Worm (Caenorhabditis elegans) whole organism, L1 larva: ENCODE data around the gene F38A1.11.

Experiments used
- C34B4.2 ChIP-seq: sonication (generic microtip); optimal IDR thresholded peaks from 2 replicates; lab custom pipeline; 2017; ENCODE audit warnings: mild to moderate bottlenecking, missing genetic modification characterization, missing compliant biosample characterization
- aly-2 ChIP-seq: fragments of 150-350 bp; optimal IDR thresholded peaks from 2 replicates; lab custom pipeline; 2014; ENCODE audit warnings: missing biosample characterization, missing genetic modification characterization
- blmp-1 ChIP-seq: fragments of 150-350 bp; optimal IDR thresholded peaks from 2 replicates; lab custom pipeline; 2014; ENCODE audit warnings: missing biosample characterization, missing genetic modification characterization
- ces-1 ChIP-seq: fragments of 150-350 bp; optimal IDR thresholded peaks from 2 replicates; lab custom pipeline; 2014; ENCODE audit warnings: missing biosample characterization, missing genetic modification reagents, missing genetic modification characterization
- efl-1 ChIP-seq, 4 experiments: fragments of 150-350 bp; optimal IDR thresholded peaks in 3 of 4; peaks in 1 of 4; 1 replicate in 1 of 4; 2 replicates in 3 of 4; lab custom pipeline; 2014; ENCODE audit warnings: missing biosample characterization in 2 of 4, missing genetic modification characterization in 2 of 4, missing genetic modification reagents in 2 of 4
- egl-27 ChIP-seq, 2 experiments: fragments of 150-350 bp in 1 of 2; sonication (generic microtip); optimal IDR thresholded peaks; 3 replicates each; lab custom pipeline; 2017 to 2018; ENCODE audit warnings: missing biosample characterization in 2 of 2, missing genetic modification characterization in 2 of 2, missing genetic modification reagents in 2 of 2
- elt-2 ChIP-seq: sonication (generic microtip); optimal IDR thresholded peaks from 2 replicates; lab custom pipeline; 2016; ENCODE audit warnings: missing genetic modification characterization, mild to moderate bottlenecking, inconsistent platforms, missing compliant biosample characterization, missing genetic modification reagents
- elt-3 ChIP-seq, 6 experiments: fragments of 150-350 bp in 1 of 6; sonication (generic microtip); optimal IDR thresholded peaks; 2 replicates each; lab custom pipeline; 2017 to 2018; ENCODE audit warnings: missing biosample characterization in 6 of 6, missing genetic modification characterization in 6 of 6, inconsistent platforms in 1 of 6
- fkh-10 ChIP-seq: sonication (generic microtip); optimal IDR thresholded peaks from 2 replicates; lab custom pipeline; 2017; ENCODE audit warnings: missing biosample characterization, missing genetic modification reagents, missing genetic modification characterization
- hpl-2 ChIP-seq: fragments of 150-350 bp; optimal IDR thresholded peaks from 2 replicates; lab custom pipeline; 2014; ENCODE audit warnings: missing biosample characterization, missing genetic modification reagents, missing genetic modification characterization
- isw-1 ChIP-seq: fragments of 200-800 bp; sonication (Bioruptor generic); IDR thresholded peaks from 2 replicates; pipeline ENCODE4 v1.3.6; 2022; ENCODE audit warnings: missing genetic modification characterization, missing compliant biosample characterization
- lin-14 ChIP-seq: fragments of 200-800 bp; sonication (Bioruptor generic); optimal IDR thresholded peaks from 2 replicates; lab custom pipeline; 2018; ENCODE audit warnings: mild to moderate bottlenecking, missing genetic modification characterization, moderate library complexity, missing compliant biosample characterization
- lin-15B ChIP-seq: fragments of 150-350 bp; sonication (generic microtip); optimal IDR thresholded peaks from 3 replicates; lab custom pipeline; 2014; ENCODE audit warnings: missing biosample characterization, missing genetic modification characterization
- lin-39 ChIP-seq: fragments of 150-350 bp; optimal IDR thresholded peaks from 2 replicates; lab custom pipeline; 2014; ENCODE audit warnings: missing biosample characterization, missing genetic modification reagents, missing genetic modification characterization
- lir-3 ChIP-seq: sonication (generic microtip); optimal IDR thresholded peaks from 2 replicates; lab custom pipeline; 2016; ENCODE audit warnings: mild to moderate bottlenecking, missing genetic modification characterization, moderate library complexity, missing compliant biosample characterization; ENCODE audit not compliant: poor library complexity
- mab-9 ChIP-seq: fragments of 200-800 bp; sonication (Bioruptor generic); IDR thresholded peaks from 2 replicates; pipeline ENCODE4 v1.3.6; 2022; ENCODE audit warnings: missing genetic modification reagents, missing genetic modification characterization, missing compliant biosample characterization
- mef-2 ChIP-seq: fragments of 150-350 bp; optimal IDR thresholded peaks from 2 replicates; lab custom pipeline; 2014; ENCODE audit warnings: missing biosample characterization, missing genetic modification characterization
- nhr-11 ChIP-seq: fragments of 150-350 bp; optimal IDR thresholded peaks from 2 replicates; lab custom pipeline; 2014; ENCODE audit warnings: missing biosample characterization, missing genetic modification characterization
- nhr-76 ChIP-seq: sonication (generic microtip); optimal IDR thresholded peaks from 2 replicates; lab custom pipeline; 2017; ENCODE audit warnings: missing biosample characterization, missing genetic modification characterization
- nhr-77 ChIP-seq: fragments of 150-350 bp; optimal IDR thresholded peaks from 2 replicates; lab custom pipeline; 2014; ENCODE audit warnings: missing biosample characterization, missing genetic modification characterization
- nhr-85 ChIP-seq: sonication (generic microtip); peaks from one replicate; lab custom pipeline; 2016; ENCODE audit warnings: missing genetic modification characterization, inconsistent platforms, missing compliant biosample characterization
- pag-3 ChIP-seq: sonication (generic microtip); optimal IDR thresholded peaks from 2 replicates; lab custom pipeline; 2017; ENCODE audit warnings: missing genetic modification characterization, mild to moderate bottlenecking, missing compliant biosample characterization, antibody characterized with exemption, borderline replicate concordance; ENCODE audit not compliant: insufficient read depth
- skn-1 ChIP-seq: fragments of 150-350 bp; optimal IDR thresholded peaks from 2 replicates; lab custom pipeline; 2014; ENCODE audit warnings: missing biosample characterization, missing genetic modification characterization
- snpc-4 ChIP-seq: fragments of 150-350 bp; optimal IDR thresholded peaks from 2 replicates; lab custom pipeline; 2014; ENCODE audit warnings: missing biosample characterization, missing genetic modification characterization
- unc-130 ChIP-seq: fragments of 150-350 bp; optimal IDR thresholded peaks from 2 replicates; lab custom pipeline; 2017; ENCODE audit warnings: missing biosample characterization, missing genetic modification characterization, inconsistent platforms
- unc-98 ChIP-seq: fragments of 200-800 bp; sonication (Bioruptor generic); IDR thresholded peaks from 2 replicates; pipeline ENCODE4 v1.3.6; 2022; ENCODE audit warnings: missing genetic modification characterization, missing compliant biosample characterization
- zip-4 ChIP-seq: fragments of 200-800 bp; sonication (Bioruptor generic); optimal IDR thresholded peaks from 2 replicates; lab custom pipeline; 2018; ENCODE audit warnings: mild to moderate bottlenecking, missing genetic modification characterization, moderate library complexity, missing compliant biosample characterization
- ztf-4 ChIP-seq: fragments of 150-350 bp; optimal IDR thresholded peaks from 2 replicates; lab custom pipeline; 2014; ENCODE audit warnings: missing biosample characterization, missing genetic modification characterization

The F38A1.11 gene

DNA sequence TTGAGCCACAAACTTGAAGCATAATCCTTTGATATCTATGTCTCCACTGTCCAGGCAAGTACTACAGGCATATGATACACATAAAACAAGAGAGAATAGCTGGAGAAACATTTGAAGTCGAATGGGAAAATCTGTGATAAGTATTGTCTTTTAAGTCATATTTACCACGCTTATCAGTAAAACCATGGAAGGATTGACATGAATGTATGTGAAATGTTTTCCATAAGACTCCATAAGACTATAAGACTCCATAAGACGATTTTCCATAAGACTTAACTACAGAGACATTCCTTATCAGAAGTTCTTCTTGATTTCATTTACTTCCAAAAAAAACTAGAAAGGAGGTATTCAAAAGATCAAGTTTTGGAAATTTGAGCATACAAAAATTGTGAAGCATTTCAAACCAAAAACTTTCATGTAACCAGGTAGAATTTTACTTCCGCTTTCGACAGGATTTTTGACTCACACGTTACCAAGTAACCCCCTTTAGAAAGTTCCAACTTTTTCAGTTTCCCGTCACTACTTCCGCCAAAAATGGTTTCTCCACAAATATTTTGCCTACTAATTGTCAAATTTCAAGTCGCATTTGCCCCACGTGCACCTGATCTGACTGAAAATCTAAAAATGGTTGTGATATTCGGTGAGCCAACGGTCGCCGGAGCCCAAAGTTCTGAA is at the start of gene F38A1.11, which contains the start of gene clec-165:
Gene F38A1.11, plus strand, starts transcription at position 625 of the 675 bp plus-strand sequence.
Gene clec-165, minus strand, starts transcription at position 125 of the 675 bp plus-strand sequence.
- TF ChIP-seq nhr-76 (tag; lab: Kevin White, UChicago) (no peak), elt-2 (tag; lab: Kevin White, UChicago) (peak; percentile 84)
- TF ChIP-seq, all 84 proteins: peak for 1

DNA sequence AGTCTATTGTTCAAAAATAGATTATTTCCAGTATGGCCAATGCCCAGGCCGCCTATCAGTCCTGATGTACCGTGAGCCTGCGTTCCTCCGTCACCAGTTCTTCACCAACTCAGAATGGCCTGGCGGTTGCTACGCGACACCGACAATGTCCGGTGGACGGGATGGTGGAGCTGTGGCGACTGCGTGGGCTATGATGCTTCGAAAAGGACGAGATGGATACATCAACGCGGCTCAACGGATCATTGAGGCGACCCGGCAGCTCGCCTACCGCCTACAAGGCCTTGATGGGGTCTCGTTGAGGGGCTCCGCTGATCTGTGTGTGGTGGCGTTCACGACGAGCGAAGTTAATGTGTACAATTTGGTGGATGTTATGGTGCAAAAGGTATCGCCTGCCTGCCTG is 47.7 kb upstream of the F38A1.11 start:
- no peak for TF ChIP-seq pag-3
- no peak for TF ChIP-seq zip-4 (GFP tag; lab: Kevin White, UChicago)
- TF ChIP-seq nhr-76 (tag; lab: Kevin White, UChicago): no peak
- no peak for TF ChIP-seq hpl-2
- no peak for TF ChIP-seq lir-3 (tag; lab: Kevin White, UChicago)

DNA sequence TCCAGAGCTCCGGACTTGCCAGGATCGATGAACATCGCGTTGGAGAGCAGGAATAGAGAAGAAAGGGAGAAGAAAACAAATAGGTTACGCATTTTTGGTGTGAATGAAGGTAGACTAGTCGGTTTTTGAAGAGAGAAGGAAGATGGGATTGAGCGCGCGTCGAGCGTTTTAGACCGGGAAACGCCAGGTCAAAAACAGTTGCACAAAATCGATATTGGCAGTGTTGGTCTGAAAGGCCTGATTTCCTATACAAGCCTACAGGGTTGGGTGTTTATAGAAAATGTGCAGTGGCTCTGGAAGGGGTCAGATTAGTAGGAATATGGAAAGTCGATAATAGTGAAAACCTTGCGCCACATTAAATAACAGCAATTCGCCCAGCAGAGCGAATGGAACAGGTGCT is 42.3 kb upstream of the F38A1.11 start, which contains the start of gene dsl-2:
Gene dsl-2, minus strand, starts transcription at position 101 of the 400 bp plus-strand sequence.
- TF ChIP-seq lin-15B (tag; lab: Kevin White, UChicago) (no peak), egl-27 (tag; optimal IDR thresholded peaks at IDR 0.05; lab: Kevin White, UChicago) (no peak), isw-1 (GFP tag; lab: Robert Waterston, UW) (no peak), hpl-2 (no peak), nhr-85 (tag; lab: Kevin White, UChicago) (peak; percentile 6)

DNA sequence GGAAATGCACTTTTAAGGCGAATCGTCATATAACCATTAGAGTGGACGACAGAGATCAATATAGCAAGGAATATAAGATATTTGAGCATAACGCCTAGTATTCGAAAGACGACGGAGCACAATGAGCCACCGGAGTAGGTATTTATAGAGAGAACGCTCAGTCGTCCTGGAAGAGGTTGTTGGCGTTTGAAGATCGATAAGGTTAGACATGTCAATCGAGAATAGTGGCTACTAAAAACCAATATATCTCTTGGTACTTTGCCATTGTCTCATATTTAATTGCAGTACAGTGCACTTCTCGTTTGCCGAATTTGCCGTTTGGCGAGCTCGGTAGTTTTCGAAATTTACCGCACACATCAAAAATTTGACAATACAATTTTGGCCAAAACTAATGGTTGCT is 39.2 kb upstream of the F38A1.11 start, which contains the start of gene dsl-1:
Gene dsl-1, minus strand, starts transcription at position 101 of the 400 bp plus-strand sequence.
- TF ChIP-seq unc-130 (tag; lab: Kevin White, UChicago): no peak

DNA sequence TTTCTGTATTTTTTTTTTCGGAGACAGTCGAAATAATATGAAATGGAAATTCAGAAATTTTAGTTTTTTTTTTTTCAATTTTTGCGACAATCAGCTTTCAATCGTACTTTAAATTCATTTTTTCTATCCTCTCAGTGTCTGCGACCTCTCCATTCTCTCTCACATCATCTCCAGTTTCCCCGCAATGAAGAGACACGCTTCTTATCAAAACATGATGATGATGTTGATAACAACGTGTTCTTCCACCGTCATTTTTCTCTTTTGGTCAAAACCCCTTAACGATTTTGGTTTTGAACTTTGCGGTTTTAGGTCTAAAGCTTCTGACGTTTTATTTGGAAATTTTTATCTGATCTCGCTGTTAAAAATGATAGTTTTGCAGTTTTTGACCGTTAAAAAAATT is 37.9 kb upstream of the F38A1.11 start:
- peak in 1 of 6 experiments; percentile 64 for TF ChIP-seq elt-3 (tag; optimal IDR thresholded peaks at IDR 0.05; lab: Kevin White, UChicago)
- TF ChIP-seq aly-2: no peak
- TF ChIP-seq blmp-1 (tag; lab: Kevin White, UChicago): peak; percentile 50
- no peak for TF ChIP-seq unc-98 (GFP tag; lab: Robert Waterston, UW)
- TF ChIP-seq skn-1 (tag; lab: Kevin White, UChicago): no peak
- TF ChIP-seq, all 84 proteins: peak for 2

DNA sequence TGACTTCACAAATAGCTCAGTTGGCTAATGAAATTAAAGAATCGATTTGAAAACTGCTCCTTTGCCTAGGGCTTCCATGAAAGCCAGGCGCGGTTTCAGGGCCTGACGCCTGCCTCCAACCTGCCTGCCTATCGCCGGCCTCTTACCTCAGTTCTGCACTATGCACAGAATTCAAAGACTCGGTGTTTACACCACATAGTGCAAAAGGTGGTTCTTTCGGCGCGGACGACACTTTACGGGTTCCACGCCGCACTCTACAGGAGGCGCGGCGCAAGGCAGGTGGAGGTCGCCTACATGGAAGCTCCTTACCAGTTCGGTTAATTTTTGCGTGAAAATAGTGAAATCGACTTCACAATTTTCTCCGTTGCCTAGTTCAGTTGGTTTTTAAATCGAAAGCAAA is 37.4 kb upstream of the F38A1.11 start:
- TF ChIP-seq lin-39 (tag; lab: Kevin White, UChicago) (no peak), nhr-85 (tag; lab: Kevin White, UChicago) (no peak)

DNA sequence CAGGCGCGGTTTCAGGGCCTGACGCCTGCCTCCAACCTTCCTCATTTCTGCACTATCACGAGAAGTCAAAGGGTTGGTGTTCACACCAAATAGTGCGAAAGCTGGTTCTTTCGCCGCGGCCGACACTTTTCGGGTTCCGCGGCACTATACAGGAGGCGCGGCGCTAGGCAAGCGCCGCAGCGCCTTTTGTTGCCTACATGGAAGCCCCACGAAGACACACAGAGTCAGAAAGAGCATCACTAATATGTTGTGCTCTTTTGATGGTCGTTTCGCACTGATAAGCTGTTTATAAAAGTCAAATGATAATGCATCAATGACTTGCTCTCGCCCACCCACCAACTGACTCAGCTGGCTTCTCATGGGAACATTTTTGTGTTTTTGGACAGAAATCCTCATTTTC is 35.3 kb upstream of the F38A1.11 start:
- TF ChIP-seq elt-2 (tag; lab: Kevin White, UChicago): peak; percentile 42
- TF ChIP-seq nhr-77 (tag; lab: Kevin White, UChicago): no peak
- peak; percentile 52 for TF ChIP-seq snpc-4 (tag; lab: Kevin White, UChicago)
- no peak for TF ChIP-seq efl-1 (optimal IDR thresholded peaks at IDR 0.05; lab: Kevin White, UChicago)
- TF ChIP-seq efl-1 (GFP tag; optimal IDR thresholded peaks at IDR 0.05 in 1 of 2; lab: Kevin White, UChicago): peak in 1 of 2 experiments; percentile 27

DNA sequence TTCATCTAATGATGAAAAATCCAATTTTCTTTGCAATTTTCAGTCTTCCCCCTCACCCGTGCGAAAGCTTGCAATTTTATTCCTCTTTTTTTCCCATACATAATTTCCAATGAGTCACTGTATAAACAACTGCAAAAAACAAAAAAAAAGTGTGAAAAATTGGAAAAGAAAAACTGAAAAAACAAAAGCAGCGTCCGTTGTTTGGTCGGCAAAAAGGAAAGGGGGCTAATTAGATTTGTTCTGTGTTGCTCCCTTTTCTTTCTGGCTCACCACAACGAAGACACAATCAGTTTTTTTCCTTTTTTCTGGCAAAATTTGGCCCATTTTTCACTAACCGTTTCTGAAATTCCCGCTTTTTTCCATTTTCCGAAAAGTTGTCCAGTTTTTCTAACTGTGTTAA is 34.8 kb upstream of the F38A1.11 start:
- no peak for TF ChIP-seq mab-9 (GFP tag; lab: Robert Waterston, UW)
- TF ChIP-seq ces-1 (GFP tag; lab: Kevin White, UChicago): no peak
- TF ChIP-seq C34B4.2 (tag; lab: Kevin White, UChicago): no peak
- no peak for TF ChIP-seq nhr-11 (tag; lab: Kevin White, UChicago)
- TF ChIP-seq fkh-10 (GFP tag; lab: Kevin White, UChicago): peak; percentile 1
- TF ChIP-seq mef-2 (tag; lab: Kevin White, UChicago): no peak
- peak; percentile 36 for TF ChIP-seq lin-14 (GFP tag; lab: Kevin White, UChicago)
- TF ChIP-seq elt-3 (tag; optimal IDR thresholded peaks at IDR 0.05; lab: Kevin White, UChicago): no peak
- no peak for TF ChIP-seq ztf-4 (tag; lab: Kevin White, UChicago)
- TF ChIP-seq efl-1 (optimal IDR thresholded peaks at IDR 0.05; lab: Kevin White, UChicago): no peak
- TF ChIP-seq efl-1 (GFP tag; optimal IDR thresholded peaks at IDR 0.05 in 1 of 2; lab: Kevin White, UChicago): no peak
